Worm (Caenorhabditis elegans) whole organism, mixed stage, embryonic: ENCODE results near the gene ttr-48.

Experiments used
- bed-3 ChIP-seq: fragments of 200-800 bp; sonication (Bioruptor generic); optimal IDR thresholded peaks from 3 replicates; lab custom pipeline; 2018; ENCODE audit warnings: mild to moderate bottlenecking, missing genetic modification characterization, moderate library complexity, missing compliant biosample characterization
- blmp-1 ChIP-seq: fragments of 150-350 bp; optimal IDR thresholded peaks from 2 replicates; lab custom pipeline; 2014; ENCODE audit warnings: missing biosample characterization, missing genetic modification characterization
- ceh-39 ChIP-seq: fragments of 150-350 bp; optimal IDR thresholded peaks from 2 replicates; lab custom pipeline; 2014; ENCODE audit warnings: missing biosample characterization, missing genetic modification characterization
- ceh-43 ChIP-seq: fragments of 200-800 bp; sonication (Bioruptor generic); optimal IDR thresholded peaks from 2 replicates; lab custom pipeline; 2018; ENCODE audit warnings: mild to moderate bottlenecking, missing genetic modification characterization, moderate library complexity, missing compliant biosample characterization
- ces-1 ChIP-seq: fragments of 150-350 bp; optimal IDR thresholded peaks from 2 replicates; lab custom pipeline; 2014; ENCODE audit warnings: missing biosample characterization, missing genetic modification reagents, missing genetic modification characterization
- drap-1 ChIP-seq: fragments of 200-800 bp; sonication (Bioruptor generic); optimal IDR thresholded peaks from 3 replicates; lab custom pipeline; 2018; ENCODE audit warnings: mild to moderate bottlenecking, missing genetic modification characterization, missing compliant biosample characterization
- elt-1 ChIP-seq: sonication (generic microtip); optimal IDR thresholded peaks from 2 replicates; lab custom pipeline; 2017; ENCODE audit warnings: missing genetic modification characterization, mild to moderate bottlenecking, missing compliant biosample characterization, antibody characterized with exemption, moderate library complexity, borderline replicate concordance; ENCODE audit not compliant: insufficient read depth
- flh-1 ChIP-seq: fragments of 200-800 bp; sonication (Bioruptor generic); optimal IDR thresholded peaks from 2 replicates; lab custom pipeline; 2018; ENCODE audit warnings: mild to moderate bottlenecking, missing genetic modification characterization, moderate library complexity, missing compliant biosample characterization
- ham-2 ChIP-seq: fragments of 200-800 bp; sonication (Bioruptor generic); optimal IDR thresholded peaks from 2 replicates; lab custom pipeline; 2018; ENCODE audit warnings: mild to moderate bottlenecking, missing genetic modification characterization, missing compliant biosample characterization
- hlh-1 ChIP-seq: fragments of 150-350 bp; optimal IDR thresholded peaks from 2 replicates; lab custom pipeline; 2014; ENCODE audit warnings: missing biosample characterization, missing genetic modification reagents, missing genetic modification characterization
- lin-13 ChIP-seq: fragments of 150-350 bp; optimal IDR thresholded peaks from 2 replicates; lab custom pipeline; 2014; ENCODE audit warnings: missing biosample characterization, missing genetic modification characterization
- lin-32 ChIP-seq: fragments of 200-800 bp; sonication (Bioruptor generic); optimal IDR thresholded peaks from 2 replicates; lab custom pipeline; 2018; ENCODE audit warnings: mild to moderate bottlenecking, missing genetic modification characterization, missing compliant biosample characterization
- lsy-2 ChIP-seq: fragments of 150-350 bp; optimal IDR thresholded peaks from 2 replicates; lab custom pipeline; 2014; ENCODE audit warnings: missing biosample characterization, missing genetic modification characterization
- mab-5 ChIP-seq: fragments of 150-350 bp; optimal IDR thresholded peaks from 2 replicates; lab custom pipeline; 2014; ENCODE audit warnings: missing biosample characterization, missing genetic modification characterization
- mep-1 ChIP-seq: fragments of 150-350 bp; optimal IDR thresholded peaks from 2 replicates; lab custom pipeline; 2017; ENCODE audit warnings: missing biosample characterization, missing genetic modification reagents, missing genetic modification characterization, inconsistent platforms
- mls-2 ChIP-seq: sonication (generic microtip); optimal IDR thresholded peaks from 2 replicates; lab custom pipeline; 2016; ENCODE audit warnings: mild to moderate bottlenecking, missing genetic modification characterization, moderate library complexity, missing compliant biosample characterization
- nhr-2 ChIP-seq: fragments of 150-350 bp; optimal IDR thresholded peaks from 2 replicates; lab custom pipeline; 2014; ENCODE audit warnings: missing biosample characterization, missing genetic modification characterization
- nhr-237 ChIP-seq: fragments of 150-350 bp; optimal IDR thresholded peaks from 2 replicates; lab custom pipeline; 2014; ENCODE audit warnings: missing biosample characterization, missing genetic modification characterization
- nhr-28 ChIP-seq: fragments of 150-350 bp; optimal IDR thresholded peaks from 2 replicates; lab custom pipeline; 2014; ENCODE audit warnings: missing biosample characterization, missing genetic modification characterization
- nhr-76 ChIP-seq: sonication (generic microtip); optimal IDR thresholded peaks from 2 replicates; lab custom pipeline; 2017; ENCODE audit warnings: missing biosample characterization, missing genetic modification characterization
- pha-4 ChIP-seq: fragments of 150-350 bp; optimal IDR thresholded peaks from 2 replicates; lab custom pipeline; 2018; ENCODE audit warnings: missing biosample characterization, missing genetic modification reagents, missing genetic modification characterization
- snpc-4 ChIP-seq: fragments of 150-350 bp; optimal IDR thresholded peaks from 2 replicates; lab custom pipeline; 2014; ENCODE audit warnings: missing biosample characterization, missing genetic modification characterization
- sptf-1 ChIP-seq: sonication (generic microtip); optimal IDR thresholded peaks from 2 replicates; lab custom pipeline; 2017; ENCODE audit warnings: mild to moderate bottlenecking, missing genetic modification characterization, moderate library complexity, missing compliant biosample characterization
- tbx-8 ChIP-seq: fragments of 200-800 bp; sonication (Bioruptor generic); optimal IDR thresholded peaks from 2 replicates; lab custom pipeline; 2018; ENCODE audit warnings: mild to moderate bottlenecking, missing genetic modification characterization, moderate library complexity, missing compliant biosample characterization
- unc-120 ChIP-seq: sonication (generic microtip); optimal IDR thresholded peaks from 2 replicates; lab custom pipeline; 2017; ENCODE audit warnings: missing genetic modification characterization, missing compliant biosample characterization; ENCODE audit not compliant: poor library complexity, severe bottlenecking
- unc-39 ChIP-seq: fragments of 150-350 bp; optimal IDR thresholded peaks from 2 replicates; lab custom pipeline; 2014; ENCODE audit warnings: missing biosample characterization, missing genetic modification characterization
- unc-62 ChIP-seq: fragments of 150-350 bp; optimal IDR thresholded peaks from 2 replicates; lab custom pipeline; 2014; ENCODE audit warnings: missing biosample characterization, missing genetic modification reagents, missing genetic modification characterization
- zip-8 ChIP-seq: fragments of 150-350 bp; optimal IDR thresholded peaks from 2 replicates; lab custom pipeline; 2014; ENCODE audit warnings: missing biosample characterization, missing genetic modification characterization

The ttr-48 gene

DNA sequence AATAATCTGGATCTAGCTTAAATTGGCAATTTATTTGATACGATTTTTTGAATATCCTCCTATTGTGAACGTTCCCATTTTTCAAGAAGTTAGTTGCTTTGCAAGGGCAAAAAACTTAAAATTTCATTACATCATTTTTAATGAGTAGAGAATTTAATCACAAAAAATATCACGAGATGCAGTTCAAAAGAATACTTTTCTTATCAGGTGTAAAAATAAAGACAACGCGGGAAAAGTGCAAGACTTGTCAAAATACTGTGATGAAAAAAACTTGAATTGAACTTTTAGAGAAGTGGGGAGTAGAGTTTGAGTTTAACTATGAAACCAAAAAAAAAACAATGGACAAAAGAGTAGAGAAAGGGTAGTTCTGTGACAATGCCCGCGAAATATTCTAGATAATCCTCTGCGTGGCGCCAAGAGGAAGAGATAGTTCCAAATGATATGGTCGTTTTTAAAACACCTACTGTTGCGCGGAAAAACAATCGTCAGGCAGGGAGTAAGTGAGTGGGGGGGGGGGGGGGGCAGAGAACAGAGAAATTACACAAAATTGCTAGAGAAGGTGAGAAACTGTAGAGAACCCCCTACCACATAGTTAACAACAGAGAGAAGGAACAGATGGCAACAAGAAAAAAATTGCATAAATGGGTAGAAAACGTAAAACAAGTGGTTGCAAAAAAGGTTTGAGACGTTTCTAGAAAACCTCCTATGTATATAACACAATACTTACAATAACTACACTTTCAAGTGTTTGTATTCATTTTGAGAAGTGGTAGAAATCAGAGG lies 17.1 kb downstream of the ttr-48 start:
- TF ChIP-seq drap-1 (GFP tag; lab: Kevin White, UChicago) (no peak), pha-4 (tag; lab: Kevin White, UChicago) (no peak), nhr-76 (tag; lab: Kevin White, UChicago) (no peak), unc-120 (tag; lab: Kevin White, UChicago) (no peak), mls-2 (tag; lab: Kevin White, UChicago) (no peak)

DNA sequence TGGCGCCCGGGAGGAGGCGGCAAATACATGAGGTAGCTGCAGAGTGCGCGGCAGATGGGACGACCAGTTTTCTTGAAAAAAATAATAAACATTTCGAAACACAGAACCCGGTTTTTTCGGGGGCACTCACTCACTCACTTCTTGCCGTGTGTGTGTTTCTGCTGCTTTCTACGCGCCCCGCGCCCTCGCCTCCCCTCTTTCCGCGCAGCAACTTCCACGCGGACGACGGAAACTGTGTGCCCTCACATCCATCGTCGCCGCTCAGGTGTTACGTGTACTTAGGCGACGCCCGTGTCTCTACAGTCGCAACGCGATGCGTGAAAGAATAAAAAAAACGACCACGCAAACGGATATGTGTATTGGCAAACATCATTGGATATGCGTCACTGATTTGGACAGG lies 17.8 kb downstream of the ttr-48 start:
- no peak for TF ChIP-seq nhr-76 (tag; lab: Kevin White, UChicago)
- TF ChIP-seq ceh-43 (GFP tag; lab: Kevin White, UChicago): no peak
- TF ChIP-seq snpc-4: no peak
- no peak for TF ChIP-seq ceh-39
- TF ChIP-seq nhr-237 (tag; lab: Kevin White, UChicago): peak; percentile 56
- no peak for TF ChIP-seq mab-5
- TF ChIP-seq drap-1 (GFP tag; lab: Kevin White, UChicago): no peak
- TF ChIP-seq zip-8 (tag; lab: Kevin White, UChicago): no peak
- peak; percentile 18 for TF ChIP-seq mls-2 (tag; lab: Kevin White, UChicago)
- TF ChIP-seq sptf-1 (tag; lab: Kevin White, UChicago): peak; percentile 2

- TF ChIP-seq ceh-43 (GFP tag; lab: Kevin White, UChicago) (no peak), unc-120 (tag; lab: Kevin White, UChicago) (no peak), zip-8 (tag; lab: Kevin White, UChicago) (peak; percentile 60), lsy-2 (tag; lab: Kevin White, UChicago) (no peak), nhr-76 (tag; lab: Kevin White, UChicago) (no peak), hlh-1 (tag; lab: Kevin White, UChicago) (no peak), elt-1 (tag; lab: Kevin White, UChicago) (no peak), unc-39 (tag; lab: Kevin White, UChicago) (no peak)
Observed at ce11 chrX:3823869-3824268, 18.4 kb downstream of the ttr-48 start.

- no peak for TF ChIP-seq bed-3
- TF ChIP-seq ces-1 (GFP tag; lab: Kevin White, UChicago): no peak
- no peak for TF ChIP-seq ham-2 (GFP tag; lab: Kevin White, UChicago)
- no peak for TF ChIP-seq elt-1 (tag; lab: Kevin White, UChicago)
- TF ChIP-seq nhr-237 (tag; lab: Kevin White, UChicago): no peak
- TF ChIP-seq unc-120 (tag; lab: Kevin White, UChicago): no peak
- no peak for TF ChIP-seq lin-32 (GFP tag; lab: Kevin White, UChicago)
- no peak for TF ChIP-seq nhr-2
- no peak for TF ChIP-seq lin-13 (tag; lab: Kevin White, UChicago)
Observed at ce11 chrX:3822061-3822460, 20.2 kb downstream of the ttr-48 start.

ce11 chrX:3821609-3822008 lies 20.6 kb downstream of the ttr-48 start:
- TF ChIP-seq drap-1 (GFP tag; lab: Kevin White, UChicago): no peak
- no peak for TF ChIP-seq tbx-8 (GFP tag; lab: Kevin White, UChicago)
- no peak for TF ChIP-seq blmp-1
- no peak for TF ChIP-seq mab-5
- TF ChIP-seq nhr-2: no peak
- TF ChIP-seq unc-120 (tag; lab: Kevin White, UChicago): no peak
- no peak for TF ChIP-seq flh-1
- TF ChIP-seq mep-1 (tag; lab: Kevin White, UChicago): no peak
- no peak for TF ChIP-seq bed-3
- no peak for TF ChIP-seq nhr-28
- TF ChIP-seq, all 35 proteins: peak for 0

DNA sequence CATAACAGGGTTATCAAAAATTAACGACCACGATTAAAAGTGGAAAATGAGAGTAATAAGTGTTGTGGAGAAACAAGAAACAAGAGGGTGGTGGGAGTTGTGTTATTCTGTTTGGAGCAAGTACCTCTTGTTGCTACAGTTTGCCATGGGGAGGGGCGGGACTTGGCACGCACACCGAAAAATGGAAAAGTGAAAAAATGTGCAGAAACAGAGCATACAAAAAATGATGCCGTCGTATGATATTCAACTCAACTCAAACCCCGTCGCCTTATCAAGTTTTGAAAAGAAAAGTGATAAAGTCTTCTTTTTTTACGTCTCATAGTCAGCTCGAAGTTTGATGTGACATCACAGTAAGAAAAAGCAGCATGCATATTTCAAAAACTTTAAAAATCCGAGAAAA lies 21.6 kb downstream of the ttr-48 start:
- no peak for TF ChIP-seq snpc-4
- TF ChIP-seq unc-62 (GFP tag; lab: Kevin White, UChicago): no peak
- no peak for TF ChIP-seq ceh-39
- TF ChIP-seq zip-8 (tag; lab: Kevin White, UChicago): no peak
- TF ChIP-seq unc-39 (tag; lab: Kevin White, UChicago): no peak
- TF ChIP-seq mls-2 (tag; lab: Kevin White, UChicago): no peak
